Worm (Caenorhabditis elegans) whole organism, L1 larva: ENCODE data around the gene coh-3.
A peak's percentile ranks its signal among the peaks of the same experiment; 100 is the strongest.

Experiments
- F16B12.6 ChIP-seq: fragments of 150-350 bp; optimal IDR thresholded peaks from 2 replicates; lab custom pipeline; 2014; ENCODE audit warnings: missing biosample characterization, missing genetic modification characterization
- aha-1 ChIP-seq: fragments of 150-350 bp; optimal IDR thresholded peaks from 2 replicates; lab custom pipeline; 2014; ENCODE audit warnings: missing biosample characterization, missing genetic modification characterization
- alr-1 ChIP-seq: fragments of 200-800 bp; sonication (Bioruptor generic); optimal IDR thresholded peaks from 2 replicates; lab custom pipeline; 2018; ENCODE audit warnings: borderline replicate concordance, mild to moderate bottlenecking, missing genetic modification characterization, missing compliant biosample characterization
- ama-1 ChIP-seq: fragments of 150-350 bp; optimal IDR thresholded peaks from 2 replicates; lab custom pipeline; 2014
- ceh-63 ChIP-seq: fragments of 200-800 bp; sonication (Bioruptor generic); optimal IDR thresholded peaks from 2 replicates; lab custom pipeline; 2018; ENCODE audit warnings: mild to moderate bottlenecking, missing genetic modification characterization, missing compliant biosample characterization
- ceh-8 ChIP-seq: fragments of 200-800 bp; sonication (Bioruptor generic); optimal IDR thresholded peaks from 2 replicates; lab custom pipeline; 2018; ENCODE audit warnings: mild to moderate bottlenecking, missing genetic modification characterization, moderate library complexity, missing compliant biosample characterization
- ceh-82 ChIP-seq, 3 experiments: fragments of 150-350 bp in 1 of 3; sonication (generic microtip) in 2 of 3; optimal IDR thresholded peaks; 2 replicates each; lab custom pipeline; 2014 to 2017; ENCODE audit warnings: missing biosample characterization in 3 of 3, missing genetic modification characterization in 3 of 3
- ceh-88 ChIP-seq: fragments of 200-800 bp; sonication (Bioruptor generic); IDR thresholded peaks from 2 replicates; pipeline ENCODE4 v1.3.6; 2022; ENCODE audit warnings: missing genetic modification characterization, missing compliant biosample characterization
- ces-1 ChIP-seq: fragments of 150-350 bp; optimal IDR thresholded peaks from 2 replicates; lab custom pipeline; 2014; ENCODE audit warnings: missing biosample characterization, missing genetic modification reagents, missing genetic modification characterization
- efl-1 ChIP-seq, 4 experiments: fragments of 150-350 bp; optimal IDR thresholded peaks in 3 of 4; peaks in 1 of 4; 1 replicate in 1 of 4; 2 replicates in 3 of 4; lab custom pipeline; 2014; ENCODE audit warnings: missing biosample characterization in 2 of 4, missing genetic modification characterization in 2 of 4, missing genetic modification reagents in 2 of 4
- efl-3 ChIP-seq: fragments of 200-800 bp; sonication (Bioruptor generic); optimal IDR thresholded peaks from 2 replicates; lab custom pipeline; 2018; ENCODE audit warnings: mild to moderate bottlenecking, missing genetic modification characterization, missing compliant biosample characterization
- egl-27 ChIP-seq, 2 experiments: fragments of 150-350 bp in 1 of 2; sonication (generic microtip); optimal IDR thresholded peaks; 3 replicates each; lab custom pipeline; 2017 to 2018; ENCODE audit warnings: missing biosample characterization in 2 of 2, missing genetic modification characterization in 2 of 2, missing genetic modification reagents in 2 of 2
- elt-2 ChIP-seq: sonication (generic microtip); optimal IDR thresholded peaks from 2 replicates; lab custom pipeline; 2016; ENCODE audit warnings: missing genetic modification characterization, mild to moderate bottlenecking, inconsistent platforms, missing compliant biosample characterization, missing genetic modification reagents
- elt-3 ChIP-seq, 6 experiments: fragments of 150-350 bp in 1 of 6; sonication (generic microtip); optimal IDR thresholded peaks; 2 replicates each; lab custom pipeline; 2017 to 2018; ENCODE audit warnings: missing biosample characterization in 6 of 6, missing genetic modification characterization in 6 of 6, inconsistent platforms in 1 of 6
- fkh-8 ChIP-seq: sonication (generic microtip); optimal IDR thresholded peaks from 2 replicates; lab custom pipeline; 2016; ENCODE audit warnings: mild to moderate bottlenecking, missing genetic modification characterization, missing compliant biosample characterization
- fos-1 ChIP-seq: fragments of 150-350 bp; optimal IDR thresholded peaks from 2 replicates; lab custom pipeline; 2014; ENCODE audit warnings: missing biosample characterization, missing genetic modification characterization
- grh-1 ChIP-seq: fragments of 200-800 bp; sonication (Bioruptor generic); IDR thresholded peaks from 2 replicates; pipeline ENCODE4 v1.3.6; 2022; ENCODE audit warnings: missing genetic modification reagents, missing genetic modification characterization, missing compliant biosample characterization
- hlh-17 ChIP-seq: fragments of 200-800 bp; sonication (Bioruptor generic); optimal IDR thresholded peaks from 2 replicates; lab custom pipeline; 2018; ENCODE audit warnings: missing genetic modification characterization, mild to moderate bottlenecking, missing compliant biosample characterization, moderate library complexity, borderline replicate concordance
- hpl-2 ChIP-seq: fragments of 150-350 bp; optimal IDR thresholded peaks from 2 replicates; lab custom pipeline; 2014; ENCODE audit warnings: missing biosample characterization, missing genetic modification reagents, missing genetic modification characterization
- irx-1 ChIP-seq: sonication (generic microtip); optimal IDR thresholded peaks from 2 replicates; lab custom pipeline; 2016; ENCODE audit warnings: missing genetic modification characterization, missing compliant biosample characterization
- isw-1 ChIP-seq: fragments of 200-800 bp; sonication (Bioruptor generic); IDR thresholded peaks from 2 replicates; pipeline ENCODE4 v1.3.6; 2022; ENCODE audit warnings: missing genetic modification characterization, missing compliant biosample characterization
- lin-13 ChIP-seq: fragments of 150-350 bp; optimal IDR thresholded peaks from 2 replicates; lab custom pipeline; 2014; ENCODE audit warnings: missing biosample characterization, missing genetic modification reagents, missing genetic modification characterization
- lin-35 ChIP-seq, 2 experiments: fragments of 150-350 bp; optimal IDR thresholded peaks; 2 replicates each; lab custom pipeline; 2014; ENCODE audit warnings: missing biosample characterization in 2 of 2, missing genetic modification characterization in 2 of 2, missing genetic modification reagents in 2 of 2
- lin-39 ChIP-seq: fragments of 150-350 bp; optimal IDR thresholded peaks from 2 replicates; lab custom pipeline; 2014; ENCODE audit warnings: missing biosample characterization, missing genetic modification reagents, missing genetic modification characterization
- lsy-2 ChIP-seq, 2 experiments: fragments of 150-350 bp; optimal IDR thresholded peaks; 2 replicates each; lab custom pipeline; 2014; ENCODE audit warnings: missing biosample characterization in 2 of 2, missing genetic modification characterization in 2 of 2
- mef-2 ChIP-seq: fragments of 150-350 bp; optimal IDR thresholded peaks from 2 replicates; lab custom pipeline; 2014; ENCODE audit warnings: missing biosample characterization, missing genetic modification characterization
- mep-1 ChIP-seq: fragments of 150-350 bp; optimal IDR thresholded peaks from 2 replicates; lab custom pipeline; 2014; ENCODE audit warnings: missing biosample characterization, missing genetic modification characterization
- nhr-20 ChIP-seq: sonication (generic microtip); optimal IDR thresholded peaks from 2 replicates; lab custom pipeline; 2016; ENCODE audit warnings: mild to moderate bottlenecking, missing genetic modification characterization, missing compliant biosample characterization
- nhr-28 ChIP-seq: fragments of 150-350 bp; optimal IDR thresholded peaks from 2 replicates; lab custom pipeline; 2014; ENCODE audit warnings: missing biosample characterization, missing genetic modification characterization
- nhr-47 ChIP-seq: sonication (generic microtip); optimal IDR thresholded peaks from 2 replicates; lab custom pipeline; 2016; ENCODE audit warnings: mild to moderate bottlenecking, missing genetic modification characterization, moderate library complexity, missing compliant biosample characterization
- nhr-76 ChIP-seq: sonication (generic microtip); optimal IDR thresholded peaks from 2 replicates; lab custom pipeline; 2017; ENCODE audit warnings: missing biosample characterization, missing genetic modification characterization
- nhr-90 ChIP-seq: sonication (generic microtip); optimal IDR thresholded peaks from 2 replicates; lab custom pipeline; 2016; ENCODE audit warnings: mild to moderate bottlenecking, missing genetic modification characterization, missing compliant biosample characterization; ENCODE audit not compliant: poor library complexity
- pqm-1 ChIP-seq: sonication (generic microtip); optimal IDR thresholded peaks from 3 replicates; lab custom pipeline; 2017; ENCODE audit warnings: missing biosample characterization, missing genetic modification characterization
- snu-23 ChIP-seq: sonication (generic microtip); optimal IDR thresholded peaks from 2 replicates; lab custom pipeline; 2016; ENCODE audit warnings: missing genetic modification characterization, missing compliant biosample characterization
- sup-37 ChIP-seq: fragments of 200-800 bp; sonication (Bioruptor generic); optimal IDR thresholded peaks from 2 replicates; lab custom pipeline; 2018; ENCODE audit warnings: mild to moderate bottlenecking, missing genetic modification characterization, missing compliant biosample characterization
- swsn-7 ChIP-seq: sonication (generic microtip); optimal IDR thresholded peaks from 2 replicates; lab custom pipeline; 2016; ENCODE audit warnings: missing genetic modification characterization, missing compliant biosample characterization
- tbx-2 ChIP-seq: sonication (generic microtip); optimal IDR thresholded peaks from 2 replicates; lab custom pipeline; 2016; ENCODE audit warnings: missing genetic modification characterization, missing compliant biosample characterization
- tlp-1 ChIP-seq: fragments of 150-350 bp; optimal IDR thresholded peaks from 2 replicates; lab custom pipeline; 2014; ENCODE audit warnings: missing biosample characterization, missing genetic modification characterization
- unc-130 ChIP-seq: fragments of 150-350 bp; optimal IDR thresholded peaks from 2 replicates; lab custom pipeline; 2017; ENCODE audit warnings: missing biosample characterization, missing genetic modification characterization, inconsistent platforms
- unc-86 ChIP-seq: sonication (generic microtip); optimal IDR thresholded peaks from 2 replicates; lab custom pipeline; 2016; ENCODE audit warnings: missing genetic modification characterization, missing compliant biosample characterization
- zip-4 ChIP-seq: fragments of 200-800 bp; sonication (Bioruptor generic); optimal IDR thresholded peaks from 2 replicates; lab custom pipeline; 2018; ENCODE audit warnings: mild to moderate bottlenecking, missing genetic modification characterization, moderate library complexity, missing compliant biosample characterization
- ztf-4 ChIP-seq: fragments of 150-350 bp; optimal IDR thresholded peaks from 2 replicates; lab custom pipeline; 2014; ENCODE audit warnings: missing biosample characterization, missing genetic modification characterization

coh-3 gene

ce11 chrV:14414964-14415564 lies 42.2 kb upstream of the coh-3 start, which contains the start of the genes nxf-1 and C15H11.11 (continued):
- TF ChIP-seq efl-3 (GFP tag; lab: Kevin White, UChicago) (no peak), mef-2 (no peak), lin-35 (GFP tag; optimal IDR thresholded peaks at IDR 0.05; lab: Kevin White, UChicago) (peak; percentile 63 to 79), swsn-7 (tag; lab: Kevin White, UChicago) (peak; percentile 80), pqm-1 (tag; lab: Kevin White, UChicago) (no peak), snu-23 (GFP tag; lab: Kevin White, UChicago) (peak; percentile 85), ceh-88 (GFP tag; lab: Robert Waterston, UW) (no peak), tlp-1 (tag; lab: Kevin White, UChicago) (no peak), elt-2 (tag; lab: Kevin White, UChicago) (peak; percentile 87), irx-1 (tag; lab: Kevin White, UChicago) (peak; percentile 49), egl-27 (tag; optimal IDR thresholded peaks at IDR 0.05; lab: Kevin White, UChicago) (no peak), fkh-8 (peak; percentile 24), ceh-63 (GFP tag; lab: Kevin White, UChicago) (no peak), grh-1 (no peak), tbx-2 (tag; lab: Kevin White, UChicago) (peak; percentile 74), ceh-8 (GFP tag; lab: Kevin White, UChicago) (peak; percentile 0), nhr-47 (tag; lab: Kevin White, UChicago) (peak; percentile 85), fos-1 (tag; lab: Kevin White, UChicago) (peak; percentile 11), nhr-20 (tag; lab: Kevin White, UChicago) (peak; percentile 83), ces-1 (no peak), F16B12.6 (peak; percentile 96), unc-86 (peak; percentile 72), elt-3 (tag; optimal IDR thresholded peaks at IDR 0.05; lab: Kevin White, UChicago) (peak in 2 of 6 experiments; percentile 32 to 51), mep-1 (tag; lab: Kevin White, UChicago) (peak; percentile 89), nhr-28 (tag; lab: Kevin White, UChicago) (no peak), hlh-17 (GFP tag; lab: Kevin White, UChicago) (no peak), lsy-2 (tag; optimal IDR thresholded peaks at IDR 0.05; lab: Kevin White, UChicago) (peak; percentile 78 to 79), lin-39 (tag; lab: Kevin White, UChicago) (peak; percentile 57), hpl-2 (GFP tag; lab: Kevin White, UChicago) (no peak), ztf-4 (no peak), isw-1 (peak; percentile 37; the same call in 1 of the 2 replicates), ama-1 (no peak), unc-130 (tag; lab: Kevin White, UChicago) (peak; percentile 65), ceh-82 (tag; optimal IDR thresholded peaks at IDR 0.05; lab: Kevin White, UChicago) (peak; percentile 50 to 64 (median 51)), sup-37 (GFP tag; lab: Kevin White, UChicago) (peak; percentile 17), nhr-76 (no peak), nhr-90 (peak; percentile 79), zip-4 (peak; percentile 68)

ce11 chrV:14417735-14418134 lies 39.5 kb upstream of the coh-3 start, which contains the start of the genes nxf-2 and set-31:
nxf-2 (minus strand) TSS chrV:14417835.
set-31 (plus strand) TSS chrV:14417903.
- TF ChIP-seq ceh-8 (GFP tag; lab: Kevin White, UChicago) = no peak
- peak in 1 of 2 experiments; percentile 12 for TF ChIP-seq lsy-2 (tag; optimal IDR thresholded peaks at IDR 0.05; lab: Kevin White, UChicago)
- TF ChIP-seq isw-1 = no peak
- TF ChIP-seq lin-13 (GFP tag; lab: Kevin White, UChicago) = no peak

ce11 chrV:14419855-14420254 lies 37.4 kb upstream of the coh-3 start:
- TF ChIP-seq efl-1 (optimal IDR thresholded peaks at IDR 0.05; lab: Kevin White, UChicago) (no peak), efl-1 (GFP tag; optimal IDR thresholded peaks at IDR 0.05 in 1 of 2; lab: Kevin White, UChicago) (peak in 1 of 2 experiments; percentile 34), aha-1 (no peak), alr-1 (tag; lab: Kevin White, UChicago) (no peak), F16B12.6 (no peak), fos-1 (tag; lab: Kevin White, UChicago) (no peak)
